Worm (Caenorhabditis elegans): ENCODE data around the gene ave-1.

- TF ChIP-seq lin-13 (tag; optimal IDR thresholded peaks at IDR 0.05) = no peak
- no peak for TF ChIP-seq snpc-4 (tag; optimal IDR thresholded peaks at IDR 0.05)
- no peak for TF ChIP-seq unc-39 (tag; optimal IDR thresholded peaks at IDR 0.05)
- no peak for TF ChIP-seq flh-1 (GFP tag; optimal IDR thresholded peaks at IDR 0.05)
- no peak for TF ChIP-seq ztf-11 (tag; optimal IDR thresholded peaks at IDR 0.05)
These were observed 44.4 kb upstream of the ave-1 start, which contains the start of the genes Y67D2.5 and cisd-3.2 for ce11 chrIII:1540100-1540695.
